Worm (Caenorhabditis elegans) whole organism, L2 larva: ENCODE results near the gene enu-3.5.

Experiments used
- gmeb-1 ChIP-seq: fragments of 150-350 bp; optimal IDR thresholded peaks from 2 replicates; lab custom pipeline; 2014; ENCODE audit warnings: missing biosample characterization, missing genetic modification characterization
- lin-13 ChIP-seq: fragments of 150-350 bp; optimal IDR thresholded peaks from 2 replicates; lab custom pipeline; 2014; ENCODE audit warnings: missing biosample characterization, missing genetic modification reagents, missing genetic modification characterization
- nhr-25 ChIP-seq: fragments of 150-350 bp; sonication (generic microtip); optimal IDR thresholded peaks from 3 replicates; lab custom pipeline; 2014; ENCODE audit warnings: missing biosample characterization, missing genetic modification characterization
- ztf-1 ChIP-seq: fragments of 200-800 bp; sonication (Bioruptor generic); conservative IDR thresholded peaks from 2 replicates; pipeline ENCODE4 v1.3.6; 2022; ENCODE audit warnings: missing genetic modification characterization, missing compliant biosample characterization

- no peak for TF ChIP-seq ztf-1
- TF ChIP-seq nhr-25 (tag; lab: Kevin White, UChicago): peak; percentile 49
- TF ChIP-seq gmeb-1 (tag; lab: Kevin White, UChicago): no peak
- TF ChIP-seq lin-13 (GFP tag; lab: Kevin White, UChicago): no peak
Measured at ce11 chrIII:12842858-12843257, 35.1 kb upstream of the enu-3.5 start.
